Worm (Caenorhabditis elegans) whole organism, late embryonic: Measurements from ENCODE around the gene str-246.

Experiments used
- F13H6.1 ChIP-seq: sonication (generic microtip); optimal IDR thresholded peaks from 2 replicates; lab custom pipeline; 2016; ENCODE audit warnings: missing genetic modification characterization, missing compliant biosample characterization
- ama-1 ChIP-seq: fragments of 150-350 bp; optimal IDR thresholded peaks from 2 replicates; lab custom pipeline; 2014
- elt-2 ChIP-seq: sonication (generic microtip); optimal IDR thresholded peaks from 2 replicates; lab custom pipeline; 2016; ENCODE audit warnings: missing genetic modification reagents, missing genetic modification characterization, missing compliant biosample characterization
- ets-4 ChIP-seq: sonication (generic microtip); optimal IDR thresholded peaks from 2 replicates; lab custom pipeline; 2016; ENCODE audit warnings: missing genetic modification characterization, missing compliant biosample characterization
- lim-6 ChIP-seq: sonication (generic microtip); optimal IDR thresholded peaks from 2 replicates; lab custom pipeline; 2016; ENCODE audit warnings: missing genetic modification characterization, missing compliant biosample characterization
- nfya-1 ChIP-seq: sonication (generic microtip); optimal IDR thresholded peaks from 2 replicates; lab custom pipeline; 2017; ENCODE audit warnings: missing genetic modification characterization, mild to moderate bottlenecking, missing compliant biosample characterization, antibody characterized with exemption, moderate library complexity
- nhr-11 ChIP-seq: fragments of 150-350 bp; optimal IDR thresholded peaks from 2 replicates; lab custom pipeline; 2014; ENCODE audit warnings: missing biosample characterization, missing genetic modification characterization
- odd-2 ChIP-seq: sonication (generic microtip); optimal IDR thresholded peaks from 2 replicates; lab custom pipeline; 2017; ENCODE audit warnings: antibody characterized with exemption, mild to moderate bottlenecking, missing genetic modification characterization, missing compliant biosample characterization
- pha-4 ChIP-seq: fragments of 150-350 bp; optimal IDR thresholded peaks from 2 replicates; lab custom pipeline; 2018; ENCODE audit warnings: missing biosample characterization, missing genetic modification reagents, missing genetic modification characterization
- unc-3 ChIP-seq, 2 experiments: fragments of 200-800 bp in 1 of 2; sonication (Bioruptor generic) in 1 of 2; sonication (generic microtip) in 1 of 2; conservative IDR thresholded peaks in 1 of 2; optimal IDR thresholded peaks in 1 of 2; 2 replicates each; pipeline versions ENCODE4 v1.3.6 to Lab custom; 2016 to 2022; ENCODE audit warnings: missing compliant biosample characterization in 2 of 2, missing genetic modification characterization in 2 of 2, missing genetic modification reagents in 1 of 2
- unc-55 ChIP-seq: sonication (generic microtip); optimal IDR thresholded peaks from 2 replicates; lab custom pipeline; 2017; ENCODE audit warnings: missing biosample characterization, missing genetic modification reagents, missing genetic modification characterization

DNA sequence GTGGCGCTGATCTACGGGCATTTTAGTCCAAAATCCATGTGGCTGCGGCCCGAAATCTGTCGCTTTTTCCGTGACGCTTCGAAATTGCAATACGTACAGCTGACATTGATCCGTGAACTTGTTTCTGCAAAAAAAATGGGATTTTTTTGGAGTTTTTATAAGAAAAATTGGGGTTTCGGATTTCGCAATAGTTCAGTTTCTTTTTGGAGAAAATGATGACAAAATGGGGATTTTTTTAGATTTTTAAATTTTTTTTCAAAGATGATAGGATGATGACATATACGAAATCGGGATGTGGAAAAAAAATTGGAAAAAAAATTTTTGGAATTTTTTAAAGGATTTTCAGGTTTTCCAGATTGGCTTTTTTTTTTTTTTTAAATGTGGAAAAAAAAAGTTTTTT lies 23.7 kb downstream of the str-246 start:
- TF ChIP-seq unc-3 (GFP tag; conservative IDR thresholded peaks at IDR 0.05; lab: Robert Waterston, UW) (no peak), unc-3 (tag; optimal IDR thresholded peaks at IDR 0.05; lab: Kevin White, UChicago) (no peak), nfya-1 (tag; lab: Kevin White, UChicago) (no peak), nhr-11 (no peak), elt-2 (tag; lab: Kevin White, UChicago) (no peak), unc-55 (GFP tag; lab: Kevin White, UChicago) (no peak), lim-6 (tag; lab: Kevin White, UChicago) (no peak), ama-1 (lab: Kevin White, UChicago) (no peak), ets-4 (tag; lab: Kevin White, UChicago) (no peak), odd-2 (no peak), pha-4 (no peak), F13H6.1 (tag; lab: Kevin White, UChicago) (no peak)
